Worm (Caenorhabditis elegans): Measurements from ENCODE around the gene mcm-6.

DNA sequence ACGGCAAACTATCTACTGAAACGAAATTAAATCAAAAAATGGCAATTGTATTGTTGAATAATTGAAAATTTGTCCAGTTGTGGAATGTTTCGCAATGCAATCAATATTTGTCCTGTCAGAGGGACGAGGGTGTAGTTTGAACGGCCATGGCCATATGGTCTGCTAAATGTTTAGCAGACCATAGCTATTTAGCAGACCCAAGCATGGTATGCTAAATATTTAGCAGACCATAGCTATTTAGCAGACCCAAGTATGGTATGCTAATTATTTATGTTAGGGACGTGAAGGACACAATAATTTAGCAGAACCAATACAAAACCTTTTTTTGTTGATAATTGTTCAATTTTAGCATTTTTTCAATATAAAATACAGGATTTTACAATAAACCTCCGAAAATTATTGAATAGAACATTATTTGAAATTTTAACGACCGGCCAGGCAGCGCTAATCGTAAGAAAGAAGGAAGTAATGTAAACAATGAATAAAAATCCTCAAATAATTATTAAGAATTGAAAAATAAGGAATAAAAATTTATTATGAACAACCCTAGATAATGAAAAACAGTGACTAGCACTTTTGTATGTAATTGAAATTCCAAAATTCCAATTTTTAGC, 10.9 kb downstream of the mcm-6 start, which contains the start of gene riok-3:
- TF ChIP-seq snpc-4 (tag; optimal IDR thresholded peaks at IDR 0.05) (no peak), ama-1 (optimal IDR thresholded peaks at IDR 0.05) (no peak), php-3 (GFP tag; IDR thresholded peaks at IDR 0.05) (peak; percentile 55; the same call in 1 of the 2 replicates), daf-12 (tag; optimal IDR thresholded peaks at IDR 0.05) (no peak), mxl-2 (GFP tag; conservative IDR thresholded peaks at IDR 0.05) (no peak)
